Worm (Caenorhabditis elegans) whole organism, mixed stage, embryonic: Measurements from ENCODE around the gene phy-3.
A peak's percentile ranks its signal among the peaks of the same experiment; 100 is the strongest.

Source experiments
- M03D4.4 ChIP-seq: sonication (generic microtip); optimal IDR thresholded peaks from 2 replicates; lab custom pipeline; 2017; ENCODE audit warnings: mild to moderate bottlenecking, missing genetic modification characterization, missing compliant biosample characterization
- bed-3 ChIP-seq: fragments of 200-800 bp; sonication (Bioruptor generic); optimal IDR thresholded peaks from 3 replicates; lab custom pipeline; 2018; ENCODE audit warnings: mild to moderate bottlenecking, missing genetic modification characterization, moderate library complexity, missing compliant biosample characterization
- blmp-1 ChIP-seq: fragments of 150-350 bp; optimal IDR thresholded peaks from 2 replicates; lab custom pipeline; 2014; ENCODE audit warnings: missing biosample characterization, missing genetic modification characterization
- ceh-39 ChIP-seq: fragments of 150-350 bp; optimal IDR thresholded peaks from 2 replicates; lab custom pipeline; 2014; ENCODE audit warnings: missing biosample characterization, missing genetic modification characterization
- ceh-43 ChIP-seq: fragments of 200-800 bp; sonication (Bioruptor generic); optimal IDR thresholded peaks from 2 replicates; lab custom pipeline; 2018; ENCODE audit warnings: mild to moderate bottlenecking, missing genetic modification characterization, moderate library complexity, missing compliant biosample characterization
- ceh-83 ChIP-seq: fragments of 200-800 bp; sonication (Bioruptor generic); optimal IDR thresholded peaks from 2 replicates; lab custom pipeline; 2018; ENCODE audit warnings: mild to moderate bottlenecking, missing genetic modification characterization, missing compliant biosample characterization
- ces-1 ChIP-seq: fragments of 150-350 bp; optimal IDR thresholded peaks from 2 replicates; lab custom pipeline; 2014; ENCODE audit warnings: missing biosample characterization, missing genetic modification reagents, missing genetic modification characterization
- cnd-1 ChIP-seq: fragments of 200-800 bp; sonication (Bioruptor generic); optimal IDR thresholded peaks from 2 replicates; lab custom pipeline; 2018; ENCODE audit warnings: mild to moderate bottlenecking, missing genetic modification characterization, missing compliant biosample characterization
- drap-1 ChIP-seq: fragments of 200-800 bp; sonication (Bioruptor generic); optimal IDR thresholded peaks from 3 replicates; lab custom pipeline; 2018; ENCODE audit warnings: mild to moderate bottlenecking, missing genetic modification characterization, missing compliant biosample characterization
- elt-1 ChIP-seq: sonication (generic microtip); optimal IDR thresholded peaks from 2 replicates; lab custom pipeline; 2017; ENCODE audit warnings: missing genetic modification characterization, mild to moderate bottlenecking, missing compliant biosample characterization, antibody characterized with exemption, moderate library complexity, borderline replicate concordance; ENCODE audit not compliant: insufficient read depth
- elt-3 ChIP-seq: fragments of 150-350 bp; optimal IDR thresholded peaks from 2 replicates; lab custom pipeline; 2014; ENCODE audit warnings: missing biosample characterization, missing genetic modification characterization
- flh-1 ChIP-seq: fragments of 200-800 bp; sonication (Bioruptor generic); optimal IDR thresholded peaks from 2 replicates; lab custom pipeline; 2018; ENCODE audit warnings: mild to moderate bottlenecking, missing genetic modification characterization, moderate library complexity, missing compliant biosample characterization
- ham-2 ChIP-seq: fragments of 200-800 bp; sonication (Bioruptor generic); optimal IDR thresholded peaks from 2 replicates; lab custom pipeline; 2018; ENCODE audit warnings: mild to moderate bottlenecking, missing genetic modification characterization, missing compliant biosample characterization
- hlh-1 ChIP-seq: fragments of 150-350 bp; optimal IDR thresholded peaks from 2 replicates; lab custom pipeline; 2014; ENCODE audit warnings: missing biosample characterization, missing genetic modification reagents, missing genetic modification characterization
- lin-13 ChIP-seq: fragments of 150-350 bp; optimal IDR thresholded peaks from 2 replicates; lab custom pipeline; 2014; ENCODE audit warnings: missing biosample characterization, missing genetic modification characterization
- lin-32 ChIP-seq: fragments of 200-800 bp; sonication (Bioruptor generic); optimal IDR thresholded peaks from 2 replicates; lab custom pipeline; 2018; ENCODE audit warnings: mild to moderate bottlenecking, missing genetic modification characterization, missing compliant biosample characterization
- lsy-2 ChIP-seq: fragments of 150-350 bp; optimal IDR thresholded peaks from 2 replicates; lab custom pipeline; 2014; ENCODE audit warnings: missing biosample characterization, missing genetic modification characterization
- mab-5 ChIP-seq: fragments of 150-350 bp; optimal IDR thresholded peaks from 2 replicates; lab custom pipeline; 2014; ENCODE audit warnings: missing biosample characterization, missing genetic modification characterization
- mep-1 ChIP-seq: fragments of 150-350 bp; optimal IDR thresholded peaks from 2 replicates; lab custom pipeline; 2017; ENCODE audit warnings: missing biosample characterization, missing genetic modification reagents, missing genetic modification characterization, inconsistent platforms
- nhr-12 ChIP-seq: fragments of 150-350 bp; optimal IDR thresholded peaks from 2 replicates; lab custom pipeline; 2014; ENCODE audit warnings: missing biosample characterization, missing genetic modification characterization
- nhr-2 ChIP-seq: fragments of 150-350 bp; optimal IDR thresholded peaks from 2 replicates; lab custom pipeline; 2014; ENCODE audit warnings: missing biosample characterization, missing genetic modification characterization
- nhr-237 ChIP-seq: fragments of 150-350 bp; optimal IDR thresholded peaks from 2 replicates; lab custom pipeline; 2014; ENCODE audit warnings: missing biosample characterization, missing genetic modification characterization
- nhr-28 ChIP-seq: fragments of 150-350 bp; optimal IDR thresholded peaks from 2 replicates; lab custom pipeline; 2014; ENCODE audit warnings: missing biosample characterization, missing genetic modification characterization
- nhr-76 ChIP-seq: sonication (generic microtip); optimal IDR thresholded peaks from 2 replicates; lab custom pipeline; 2017; ENCODE audit warnings: missing biosample characterization, missing genetic modification characterization
- pha-4 ChIP-seq: fragments of 150-350 bp; optimal IDR thresholded peaks from 2 replicates; lab custom pipeline; 2018; ENCODE audit warnings: missing biosample characterization, missing genetic modification reagents, missing genetic modification characterization
- sem-2 ChIP-seq: fragments of 200-800 bp; sonication (Bioruptor generic); optimal IDR thresholded peaks from 2 replicates; lab custom pipeline; 2018; ENCODE audit warnings: mild to moderate bottlenecking, missing genetic modification characterization, missing compliant biosample characterization
- snpc-4 ChIP-seq: fragments of 150-350 bp; optimal IDR thresholded peaks from 2 replicates; lab custom pipeline; 2014; ENCODE audit warnings: missing biosample characterization, missing genetic modification characterization
- tbx-8 ChIP-seq: fragments of 200-800 bp; sonication (Bioruptor generic); optimal IDR thresholded peaks from 2 replicates; lab custom pipeline; 2018; ENCODE audit warnings: mild to moderate bottlenecking, missing genetic modification characterization, moderate library complexity, missing compliant biosample characterization
- unc-120 ChIP-seq: sonication (generic microtip); optimal IDR thresholded peaks from 2 replicates; lab custom pipeline; 2017; ENCODE audit warnings: missing genetic modification characterization, missing compliant biosample characterization; ENCODE audit not compliant: poor library complexity, severe bottlenecking
- zip-8 ChIP-seq: fragments of 150-350 bp; optimal IDR thresholded peaks from 2 replicates; lab custom pipeline; 2014; ENCODE audit warnings: missing biosample characterization, missing genetic modification characterization
- ztf-11 ChIP-seq: fragments of 150-350 bp; optimal IDR thresholded peaks from 2 replicates; lab custom pipeline; 2014; ENCODE audit warnings: missing biosample characterization, missing genetic modification characterization

phy-3 gene

DNA sequence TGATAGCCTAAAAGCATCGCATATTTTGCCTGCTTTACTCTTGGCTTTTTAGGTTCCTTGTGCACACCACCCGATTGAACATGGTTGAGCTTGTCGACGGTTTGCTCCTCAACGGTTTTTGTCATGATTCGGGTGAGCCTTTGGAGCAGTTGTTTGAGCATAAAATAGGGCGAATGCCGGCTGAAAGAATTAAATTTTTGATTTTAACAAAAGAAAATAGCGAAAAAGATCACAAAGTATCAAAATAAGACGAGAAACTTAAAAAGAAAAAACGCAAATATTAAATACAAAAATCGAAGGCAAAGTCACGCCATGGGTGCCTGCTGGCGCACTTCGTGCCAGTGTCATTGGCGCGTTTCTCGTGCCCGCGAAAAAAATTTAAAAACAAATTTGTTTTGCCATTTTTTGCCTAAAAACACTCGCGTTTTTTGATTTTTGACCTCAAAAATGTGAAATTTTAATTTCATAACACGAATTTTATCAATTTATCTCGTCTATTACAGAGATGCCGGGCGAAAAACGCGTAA is 38.1 kb upstream of the phy-3 start, which contains the start of the genes ctps-1 and pus-1:
ctps-1 (plus strand) TSS at position 51 of the 527 bp plus-strand sequence.
pus-1 (minus strand) TSS at position 125 of the 527 bp plus-strand sequence.
- TF ChIP-seq nhr-76 (tag; lab: Kevin White, UChicago) (no peak), cnd-1 (tag; lab: Kevin White, UChicago) (no peak), mep-1 (tag; lab: Kevin White, UChicago) (peak; percentile 15), lin-13 (peak; percentile 65), pha-4 (tag; lab: Kevin White, UChicago) (peak; percentile 47), lsy-2 (tag; lab: Kevin White, UChicago) (peak; percentile 52), drap-1 (GFP tag; lab: Kevin White, UChicago) (peak; percentile 30), snpc-4 (no peak), hlh-1 (tag; lab: Kevin White, UChicago) (no peak), nhr-2 (tag; lab: Kevin White, UChicago) (no peak), nhr-28 (tag; lab: Kevin White, UChicago) (no peak), ces-1 (GFP tag; lab: Kevin White, UChicago) (peak; percentile 23)

DNA sequence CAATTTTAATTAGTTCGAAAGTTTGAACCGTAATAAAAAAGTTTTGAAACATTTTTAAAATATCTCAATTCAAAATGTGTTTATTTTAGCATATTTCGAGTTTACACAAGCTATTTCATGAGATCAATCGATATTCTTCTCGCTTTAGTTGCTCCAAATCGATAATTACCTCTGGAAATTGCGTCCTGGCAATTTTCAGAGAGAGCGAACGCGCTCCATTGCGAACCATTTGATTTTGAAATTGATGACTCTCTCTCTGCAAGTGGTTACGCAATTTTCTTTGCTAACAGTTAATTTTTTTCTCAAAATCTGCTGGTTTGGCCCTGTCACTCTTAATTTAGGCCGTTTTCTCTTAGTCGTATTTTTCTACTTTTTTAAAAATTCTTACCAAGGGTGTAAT is 32.5 kb upstream of the phy-3 start:
- TF ChIP-seq ceh-39 (tag; lab: Kevin White, UChicago) (peak; percentile 62), zip-8 (tag; lab: Kevin White, UChicago) (peak; percentile 10), nhr-76 (tag; lab: Kevin White, UChicago) (no peak)

DNA sequence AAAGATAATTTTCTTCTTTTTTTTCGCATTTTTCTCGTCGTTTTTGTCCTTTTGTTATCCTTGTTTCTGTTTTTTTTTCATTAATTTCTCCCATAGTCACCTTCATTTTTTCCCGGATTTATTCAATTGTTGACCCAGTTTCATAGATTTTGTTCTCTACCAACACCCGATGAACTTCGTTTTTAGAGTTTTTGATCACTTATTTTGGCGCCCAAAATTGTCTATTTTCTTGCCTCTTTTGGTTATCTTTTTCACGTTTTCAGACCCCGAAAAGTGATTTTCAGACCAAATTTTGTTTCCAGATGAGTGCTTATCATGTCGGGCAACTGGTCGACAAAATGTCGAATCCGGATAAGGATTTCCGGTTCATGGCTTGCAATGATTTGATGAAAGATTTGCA is 30.4 kb upstream of the phy-3 start, which contains the start of gene cand-1:
cand-1 (plus strand) TSS at position 301 of the 400 bp plus-strand sequence.
- TF ChIP-seq lin-32 = no peak
- no peak for TF ChIP-seq ceh-43 (GFP tag; lab: Kevin White, UChicago)
- no peak for TF ChIP-seq M03D4.4 (tag; lab: Kevin White, UChicago)
- no peak for TF ChIP-seq nhr-237
- TF ChIP-seq nhr-2 (tag; lab: Kevin White, UChicago) = no peak
- TF ChIP-seq nhr-76 (tag; lab: Kevin White, UChicago) = no peak
- no peak for TF ChIP-seq nhr-28 (tag; lab: Kevin White, UChicago)
- no peak for TF ChIP-seq ham-2 (GFP tag; lab: Kevin White, UChicago)
- TF ChIP-seq unc-120 (tag; lab: Kevin White, UChicago) = no peak

DNA sequence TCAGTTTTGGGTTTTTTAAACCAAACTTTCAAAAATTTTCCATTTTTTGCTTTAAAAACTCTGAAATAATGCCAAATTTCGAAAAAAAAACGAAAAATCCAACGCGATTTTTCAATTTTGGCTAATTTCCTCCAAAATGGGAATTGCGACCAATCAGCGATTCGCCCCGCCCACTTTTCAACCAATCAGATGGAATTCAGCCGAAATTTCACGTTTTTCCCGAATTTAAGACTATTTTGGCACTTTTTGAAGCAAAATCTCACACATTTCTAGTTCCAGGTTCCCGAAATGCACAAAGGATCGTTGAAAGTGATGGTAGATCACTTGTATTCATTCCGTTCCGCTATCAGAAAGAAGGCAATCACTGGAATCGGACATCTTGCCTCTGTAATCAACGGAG is 28.2 kb upstream of the phy-3 start:
- TF ChIP-seq ztf-11 (tag; lab: Kevin White, UChicago) = no peak
- TF ChIP-seq hlh-1 (tag; lab: Kevin White, UChicago) = no peak
- no peak for TF ChIP-seq nhr-12 (tag; lab: Kevin White, UChicago)
- TF ChIP-seq elt-3 (tag; lab: Kevin White, UChicago) = no peak
- TF ChIP-seq tbx-8 = no peak

DNA sequence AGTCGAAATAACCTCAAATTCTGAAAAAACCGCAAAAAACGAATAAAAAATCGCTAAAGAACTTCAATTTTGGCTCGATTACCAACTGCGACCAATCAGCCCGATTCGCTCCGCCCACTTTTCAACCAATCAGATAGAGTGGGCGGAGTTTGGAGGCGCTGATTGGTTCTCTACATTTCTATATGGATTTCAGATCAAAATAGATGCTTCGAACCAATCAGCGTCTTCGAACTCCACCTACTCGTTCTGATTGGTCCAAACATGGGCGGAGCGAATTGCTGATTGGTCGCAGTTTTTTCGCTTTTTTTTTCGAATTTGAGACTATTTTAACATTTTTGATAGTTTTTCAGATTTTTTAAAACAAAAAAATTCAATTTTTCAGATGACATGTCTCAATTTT is 24.8 kb upstream of the phy-3 start:
- TF ChIP-seq pha-4 (tag; lab: Kevin White, UChicago) = no peak
- no peak for TF ChIP-seq mab-5 (tag; lab: Kevin White, UChicago)
- TF ChIP-seq nhr-2 (tag; lab: Kevin White, UChicago) = no peak
- no peak for TF ChIP-seq blmp-1 (tag; lab: Kevin White, UChicago)
- no peak for TF ChIP-seq bed-3 (GFP tag; lab: Kevin White, UChicago)
- no peak for TF ChIP-seq cnd-1 (tag; lab: Kevin White, UChicago)
- TF ChIP-seq lin-13 = no peak
- TF ChIP-seq elt-1 = no peak
- no peak for TF ChIP-seq tbx-8
- TF ChIP-seq flh-1 = no peak
- no peak for TF ChIP-seq ceh-43 (GFP tag; lab: Kevin White, UChicago)
- TF ChIP-seq elt-3 (tag; lab: Kevin White, UChicago) = no peak
- TF ChIP-seq ztf-11 (tag; lab: Kevin White, UChicago) = no peak
- no peak for TF ChIP-seq nhr-12 (tag; lab: Kevin White, UChicago)
- no peak for TF ChIP-seq nhr-237
- TF ChIP-seq ces-1 (GFP tag; lab: Kevin White, UChicago) = no peak

DNA sequence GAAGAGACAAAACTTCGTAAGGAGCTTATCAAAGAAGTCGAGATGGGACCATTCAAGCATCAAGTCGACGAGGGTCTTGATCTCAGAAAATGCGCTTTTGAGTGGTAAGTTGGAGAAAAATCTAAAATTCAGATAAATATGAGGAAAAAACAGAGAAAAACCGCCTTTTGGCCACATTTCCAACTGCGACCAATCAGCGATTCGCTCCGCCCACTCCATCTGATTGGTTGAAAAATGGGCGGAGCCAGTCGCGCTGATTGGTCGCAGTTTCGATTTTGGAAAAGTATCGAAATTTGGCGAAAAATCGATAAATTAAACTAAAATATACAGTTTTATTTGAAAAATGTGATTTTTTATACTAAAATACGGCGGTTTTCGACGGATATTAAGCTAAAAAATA is 21.1 kb upstream of the phy-3 start:
- TF ChIP-seq ceh-43 (GFP tag; lab: Kevin White, UChicago) (no peak), ztf-11 (tag; lab: Kevin White, UChicago) (no peak), nhr-28 (tag; lab: Kevin White, UChicago) (no peak), drap-1 (GFP tag; lab: Kevin White, UChicago) (no peak), nhr-237 (no peak), hlh-1 (tag; lab: Kevin White, UChicago) (no peak), elt-1 (no peak), M03D4.4 (tag; lab: Kevin White, UChicago) (no peak), flh-1 (no peak), ceh-83 (GFP tag; lab: Kevin White, UChicago) (no peak), cnd-1 (tag; lab: Kevin White, UChicago) (no peak), zip-8 (tag; lab: Kevin White, UChicago) (no peak), sem-2 (GFP tag; lab: Kevin White, UChicago) (no peak), lin-32 (no peak), ces-1 (GFP tag; lab: Kevin White, UChicago) (no peak)
- TF ChIP-seq, all 35 proteins: peak for 0
